Fruit fly (Drosophila melanogaster) whole organism, embryonic: ENCODE results near the gene Rpn2.

Experiments used
- B-H1 ChIP-seq: fragments of 200-800 bp; sonication (Bioruptor generic); IDR thresholded peaks from 3 replicates; pipeline ENCODE4 v1.3.6; 2022; ENCODE audit warnings: missing biosample characterization, missing genetic modification characterization
- CG10959 ChIP-seq: fragments of 200-800 bp; sonication (Bioruptor generic); IDR thresholded peaks from 2 replicates; pipeline ENCODE4 v1.3.6; 2022; ENCODE audit warnings: missing biosample characterization, missing genetic modification characterization
- CG11456 ChIP-seq: fragments of 200-800 bp; sonication (Bioruptor generic); IDR thresholded peaks from 3 replicates; pipeline ENCODE4 v1.3.6; 2022; ENCODE audit warnings: missing biosample characterization, missing genetic modification characterization
- CG14860 ChIP-seq: fragments of 200-800 bp; sonication (Bioruptor generic); IDR thresholded peaks from 3 replicates; pipeline ENCODE4 v1.3.6; 2022; ENCODE audit warnings: missing biosample characterization, missing genetic modification characterization; ENCODE audit not compliant: partially characterized antibody
- CG15601 ChIP-seq: fragments of 200-800 bp; sonication (Bioruptor generic); optimal IDR thresholded peaks from 3 replicates; lab custom pipeline; 2019; ENCODE audit warnings: missing biosample characterization, mild to moderate bottlenecking, missing genetic modification characterization, moderate library complexity
- CG17328 ChIP-seq: fragments of 200-800 bp; sonication (Bioruptor generic); IDR thresholded peaks from 2 replicates; pipeline ENCODE4 v1.3.6; 2022; ENCODE audit warnings: missing biosample characterization, missing genetic modification characterization
- CG17912 ChIP-seq: fragments of 200-800 bp; sonication (Bioruptor generic); optimal IDR thresholded peaks from 2 replicates; lab custom pipeline; 2018; ENCODE audit warnings: missing biosample characterization, mild to moderate bottlenecking, missing genetic modification characterization
- CG1792 ChIP-seq: fragments of 200-800 bp; sonication (Bioruptor generic); optimal IDR thresholded peaks from 2 replicates; lab custom pipeline; 2016; ENCODE audit warnings: missing biosample characterization, missing genetic modification characterization
- CG34224 ChIP-seq: fragments of 200-800 bp; sonication (Bioruptor generic); IDR thresholded peaks from 3 replicates; pipeline ENCODE4 v1.3.6; 2022; ENCODE audit warnings: missing biosample characterization, missing genetic modification characterization; ENCODE audit not compliant: partially characterized antibody
- CG34422 ChIP-seq: fragments of 200-800 bp; sonication (Bioruptor generic); IDR thresholded peaks from 3 replicates; pipeline ENCODE4 v1.3.6; 2022; ENCODE audit warnings: missing biosample characterization, missing genetic modification characterization
- CG7786 ChIP-seq: fragments of 200-800 bp; sonication (Bioruptor generic); optimal IDR thresholded peaks from 2 replicates; lab custom pipeline; 2016; ENCODE audit warnings: missing biosample characterization, missing genetic modification characterization
- CG7839 ChIP-seq: fragments of 200-800 bp; sonication (Bioruptor generic); optimal IDR thresholded peaks from 3 replicates; lab custom pipeline; 2018; ENCODE audit warnings: missing biosample characterization, mild to moderate bottlenecking, missing genetic modification characterization, moderate library complexity
- CG8290 ChIP-seq, 3 experiments: fragments of 200-800 bp; sonication (Bioruptor generic); optimal IDR thresholded peaks; 2 replicates each; lab custom pipeline; 2016 to 2019; ENCODE audit warnings: missing biosample characterization in 3 of 3, missing genetic modification characterization in 3 of 3, mild to moderate bottlenecking in 2 of 3, moderate library complexity in 1 of 3
- CG9727 ChIP-seq: fragments of 200-800 bp; sonication (Bioruptor generic); optimal IDR thresholded peaks from 3 replicates; lab custom pipeline; 2017; ENCODE audit warnings: missing biosample characterization, mild to moderate bottlenecking, missing genetic modification characterization
- Dll ChIP-seq: fragments of 200-800 bp; sonication (Bioruptor generic); IDR thresholded peaks from 4 replicates; pipeline ENCODE4 v1.3.6; 2022; ENCODE audit warnings: missing biosample characterization, missing genetic modification characterization; ENCODE audit not compliant: partially characterized antibody
- Dp ChIP-seq: fragments of 200-800 bp; sonication (Bioruptor generic); optimal IDR thresholded peaks from 2 replicates; lab custom pipeline; 2018; ENCODE audit warnings: missing biosample characterization, mild to moderate bottlenecking, missing genetic modification characterization, moderate library complexity
- Dref ChIP-seq: fragments of 200-800 bp; sonication (Bioruptor generic); IDR thresholded peaks from 2 replicates; pipeline ENCODE4 v1.3.6; 2022; ENCODE audit warnings: missing biosample characterization, missing genetic modification characterization
- Ets65A ChIP-seq: fragments of 200-800 bp; sonication (Bioruptor generic); peaks from one replicate; lab custom pipeline; 2016; ENCODE audit warnings: missing biosample characterization, missing genetic modification characterization
- Gsc ChIP-seq: fragments of 200-800 bp; sonication (Bioruptor generic); IDR thresholded peaks from 2 replicates; pipeline ENCODE4 v1.3.6; 2022; ENCODE audit warnings: missing biosample characterization, missing genetic modification characterization
- HLH4C ChIP-seq: fragments of 200-800 bp; sonication (Bioruptor generic); IDR thresholded peaks from 3 replicates; pipeline ENCODE4 v1.3.6; 2022; ENCODE audit warnings: missing biosample characterization, missing genetic modification characterization; ENCODE audit not compliant: partially characterized antibody
- HLHmδ ChIP-seq: fragments of 200-800 bp; sonication (Bioruptor generic); optimal IDR thresholded peaks from 2 replicates; lab custom pipeline; 2018; ENCODE audit warnings: missing biosample characterization, mild to moderate bottlenecking, missing genetic modification characterization, moderate library complexity
- MBD-R2 ChIP-seq: fragments of 200-800 bp; sonication (Bioruptor generic); IDR thresholded peaks from 2 replicates; pipeline ENCODE4 v1.3.6; 2022; ENCODE audit warnings: missing biosample characterization, missing genetic modification characterization
- MESR4 ChIP-seq: fragments of 200-800 bp; sonication (Bioruptor generic); optimal IDR thresholded peaks from 2 replicates; lab custom pipeline; 2018; ENCODE audit warnings: missing biosample characterization, mild to moderate bottlenecking, missing genetic modification characterization, moderate library complexity
- Med ChIP-seq: fragments of 200-800 bp; sonication (Bioruptor generic); peaks from one replicate; lab custom pipeline; 2016; ENCODE audit warnings: missing biosample characterization, missing genetic modification characterization, mild to moderate bottlenecking, inconsistent platforms, moderate library complexity
- Myb ChIP-seq: fragments of 200-800 bp; sonication (Bioruptor generic); optimal IDR thresholded peaks from 2 replicates; lab custom pipeline; 2016; ENCODE audit warnings: missing biosample characterization, missing genetic modification characterization
- PHDP ChIP-seq: fragments of 200-800 bp; sonication (Bioruptor generic); optimal IDR thresholded peaks from 3 replicates; lab custom pipeline; 2018; ENCODE audit warnings: missing biosample characterization, mild to moderate bottlenecking, missing genetic modification characterization, moderate library complexity
- Scr ChIP-seq: fragments of 200-800 bp; sonication (Bioruptor generic); IDR thresholded peaks from 2 replicates; pipeline ENCODE4 v1.3.6; 2022; ENCODE audit warnings: missing biosample characterization, missing genetic modification characterization; ENCODE audit not compliant: partially characterized antibody
- Six4 ChIP-seq: fragments of 200-800 bp; sonication (Bioruptor generic); optimal IDR thresholded peaks from 2 replicates; lab custom pipeline; 2016; ENCODE audit warnings: missing biosample characterization, missing genetic modification characterization
- Xbp1 ChIP-seq: fragments of 200-800 bp; sonication (Bioruptor generic); optimal IDR thresholded peaks from 3 replicates; lab custom pipeline; 2016; ENCODE audit warnings: missing biosample characterization, mild to moderate bottlenecking, missing genetic modification characterization
- ara ChIP-seq: fragments of 200-800 bp; sonication (Bioruptor generic); IDR thresholded peaks from 2 replicates; pipeline ENCODE4 v1.3.6; 2022; ENCODE audit warnings: missing biosample characterization, missing genetic modification characterization
- ash1 ChIP-seq: fragments of 200-800 bp; sonication (Bioruptor generic); optimal IDR thresholded peaks from 2 replicates; lab custom pipeline; 2018; ENCODE audit warnings: missing biosample characterization, mild to moderate bottlenecking, missing genetic modification characterization
- btn ChIP-seq: fragments of 200-800 bp; sonication (Bioruptor generic); optimal IDR thresholded peaks from 2 replicates; lab custom pipeline; 2016; ENCODE audit warnings: missing biosample characterization, missing genetic modification characterization
- crol ChIP-seq: fragments of 200-800 bp; sonication (Bioruptor generic); IDR thresholded peaks from 2 replicates; pipeline ENCODE4 v1.3.6; 2022; ENCODE audit warnings: missing biosample characterization, missing genetic modification characterization
- crp ChIP-seq, 2 experiments: fragments of 200-800 bp; sonication (Bioruptor generic); optimal IDR thresholded peaks; 2 replicates in 1 of 2; 3 replicates in 1 of 2; lab custom pipeline; 2017; ENCODE audit warnings: missing biosample characterization in 2 of 2, missing genetic modification characterization in 2 of 2, mild to moderate bottlenecking in 1 of 2, moderate library complexity in 1 of 2
- exex ChIP-seq: fragments of 200-800 bp; sonication (Bioruptor generic); optimal IDR thresholded peaks from 4 replicates; lab custom pipeline; 2018; ENCODE audit warnings: missing biosample characterization, mild to moderate bottlenecking, missing genetic modification characterization, moderate library complexity
- hb ChIP-seq: fragments of 200-800 bp; sonication (Bioruptor generic); IDR thresholded peaks from 3 replicates; pipeline ENCODE4 v1.3.6; 2022; ENCODE audit warnings: missing biosample characterization, missing genetic modification characterization; ENCODE audit not compliant: partially characterized antibody
- nom ChIP-seq: fragments of 200-800 bp; sonication (Bioruptor generic); optimal IDR thresholded peaks from 2 replicates; lab custom pipeline; 2017; ENCODE audit warnings: missing biosample characterization, missing genetic modification characterization, mild to moderate bottlenecking, moderate library complexity, missing genetic modification reagents
- scrt ChIP-seq: fragments of 200-800 bp; sonication (Bioruptor generic); optimal IDR thresholded peaks from 2 replicates; lab custom pipeline; 2018; ENCODE audit warnings: missing biosample characterization, mild to moderate bottlenecking, missing genetic modification characterization, moderate library complexity
- sens ChIP-seq: fragments of 200-800 bp; sonication (Bioruptor generic); peaks from one replicate; lab custom pipeline; 2016; ENCODE audit warnings: missing biosample characterization, missing genetic modification characterization
- shn ChIP-seq: fragments of 200-800 bp; sonication (Bioruptor generic); optimal IDR thresholded peaks from 3 replicates; lab custom pipeline; 2016; ENCODE audit warnings: missing biosample characterization, missing genetic modification characterization
- sqz ChIP-seq: fragments of 200-800 bp; sonication (Bioruptor generic); optimal IDR thresholded peaks from 3 replicates; lab custom pipeline; 2018; ENCODE audit warnings: missing biosample characterization, mild to moderate bottlenecking, missing genetic modification characterization
- sr ChIP-seq: fragments of 200-800 bp; sonication (Bioruptor generic); IDR thresholded peaks from 3 replicates; pipeline ENCODE4 v1.3.6; 2022; ENCODE audit warnings: missing biosample characterization, missing genetic modification characterization
- unc-4 ChIP-seq: fragments of 200-800 bp; sonication (Bioruptor generic); IDR thresholded peaks from 2 replicates; pipeline ENCODE4 v1.3.6; 2022; ENCODE audit warnings: missing biosample characterization, missing genetic modification characterization; ENCODE audit not compliant: partially characterized antibody
- yki ChIP-seq: fragments of >200 bp; optimal IDR thresholded peaks from 3 replicates; lab custom pipeline; 2018

Gene Rpn2

dm6 chr3R:29138961-29139527, 14.3 kb upstream of the Rpn2 start (continued):
- no peak for TF ChIP-seq CG15601 (tag; lab: Kevin White, UChicago)
- no peak for TF ChIP-seq ash1 (GFP tag; lab: Kevin White, UChicago)
- no peak for TF ChIP-seq hb (GFP tag; lab: Robert Waterston, UW)
- no peak for TF ChIP-seq btn (GFP tag; lab: Kevin White, UChicago)
- no peak for TF ChIP-seq CG7839 (tag; lab: Kevin White, UChicago)
- peak; percentile 19 for TF ChIP-seq Xbp1
- no peak for TF ChIP-seq B-H1 (GFP tag; lab: Robert Waterston, UW)
- peak; percentile 90 for TF ChIP-seq Ets65A (GFP tag; lab: Kevin White, UChicago)
- TF ChIP-seq exex (tag; lab: Kevin White, UChicago): no peak
- no peak for TF ChIP-seq CG17912 (GFP tag; lab: Kevin White, UChicago)
- no peak for TF ChIP-seq Six4 (GFP tag; lab: Kevin White, UChicago)
- TF ChIP-seq yki (lab: Kevin White, UChicago): no peak
- TF ChIP-seq ara (GFP tag; lab: Robert Waterston, UW): no peak
- no peak for TF ChIP-seq shn (GFP tag; lab: Kevin White, UChicago)
- TF ChIP-seq HLHmδ (GFP tag; lab: Kevin White, UChicago): no peak
- TF ChIP-seq Gsc (GFP tag; lab: Robert Waterston, UW): no peak
- no peak for TF ChIP-seq CG11456 (GFP tag; lab: Robert Waterston, UW)
- no peak for TF ChIP-seq sqz
- no peak for TF ChIP-seq PHDP (tag; lab: Kevin White, UChicago)

DNA sequence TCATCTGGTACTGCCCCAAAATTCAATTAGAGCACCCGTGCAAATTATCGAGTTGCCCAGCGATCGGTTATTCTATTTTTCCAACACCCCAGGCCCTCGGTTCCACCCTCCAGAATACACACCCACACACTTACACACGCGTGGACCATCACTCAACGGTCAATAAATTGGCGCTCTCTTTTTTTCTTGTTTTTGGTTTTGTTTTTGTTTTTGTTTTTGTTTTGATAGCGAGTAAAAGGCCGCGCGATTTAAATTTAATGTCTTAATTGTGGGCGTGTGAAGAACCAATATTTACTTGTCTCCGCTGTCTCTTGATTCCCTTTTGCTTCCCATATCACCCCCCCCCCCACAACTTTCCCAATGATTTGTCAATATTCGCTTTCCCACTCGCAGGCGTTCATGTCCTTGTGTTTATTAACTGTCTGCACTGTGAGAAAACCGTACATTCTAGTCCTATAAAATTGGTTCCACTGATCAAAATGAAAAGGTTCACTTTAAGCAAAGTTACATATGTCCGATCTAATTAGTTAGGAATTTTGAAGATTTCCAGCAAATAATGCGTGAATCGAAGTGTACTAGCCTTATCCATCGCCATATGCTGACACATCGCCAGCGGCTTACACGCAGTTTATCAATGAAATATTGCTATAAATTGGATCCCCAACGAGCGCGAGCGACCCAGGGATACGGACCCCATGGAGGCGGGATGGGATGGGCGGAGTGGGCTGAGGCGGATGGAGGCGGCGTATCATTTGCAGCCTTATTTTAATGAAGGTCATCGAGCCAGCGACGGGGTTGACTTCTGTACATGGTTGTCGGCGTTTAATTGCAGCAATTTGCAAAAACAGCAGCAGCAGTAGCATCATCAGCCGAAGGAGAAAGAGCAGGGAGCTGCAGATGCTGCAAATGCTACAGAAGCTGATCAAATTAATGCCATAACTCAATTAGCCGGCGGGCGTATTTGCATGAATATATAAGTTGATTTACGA, 13.3 kb upstream of the Rpn2 start:
- TF ChIP-seq nom (peak; percentile 51), Med (GFP tag; lab: Kevin White, UChicago) (peak; percentile 13), crol (GFP tag; lab: Robert Waterston, UW) (peak; percentile 20; the same call in 1 of the 2 replicates), Ets65A (GFP tag; lab: Kevin White, UChicago) (peak; percentile 63), sr (GFP tag; lab: Robert Waterston, UW) (peak; percentile 74; the same call in 2 of the 3 replicates), CG10959 (GFP tag; lab: Robert Waterston, UW) (no peak), CG17328 (GFP tag; lab: Robert Waterston, UW) (no peak)

DNA sequence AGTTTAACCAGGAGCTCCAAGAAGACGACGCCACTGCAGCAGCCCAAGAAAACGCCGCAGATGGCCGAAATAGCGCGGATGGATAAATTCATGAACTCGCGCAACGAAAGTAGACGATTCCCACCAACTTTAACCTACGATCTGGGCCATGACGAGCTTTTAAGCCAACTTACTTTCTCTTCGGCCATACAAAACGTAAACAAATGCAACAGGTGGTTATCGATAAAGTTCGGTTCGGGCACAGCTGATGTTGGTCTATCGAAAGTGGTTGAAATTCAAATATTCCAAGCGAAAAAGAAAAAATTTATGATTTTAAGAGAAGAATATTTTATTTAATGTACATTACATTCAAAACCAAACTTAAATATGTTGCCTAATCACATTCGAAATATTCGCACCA, 6.6 kb upstream of the Rpn2 start, which contains the start of gene CG14511:
Gene CG14511, minus strand, starts transcription at position 184 of the 400 bp plus-strand sequence.
- peak; percentile 41; the same call in 1 of the 2 replicates for TF ChIP-seq Scr (GFP tag; lab: Robert Waterston, UW)
- TF ChIP-seq Dll (GFP tag; lab: Robert Waterston, UW): peak; percentile 45; the same call in 1 of the 4 replicates
- peak; percentile 65 for TF ChIP-seq Dp (GFP tag; lab: Kevin White, UChicago)
- peak; percentile 32; the same call in 1 of the 3 replicates for TF ChIP-seq CG34422
- TF ChIP-seq scrt (GFP tag; lab: Kevin White, UChicago): peak; percentile 83
- 0 out of 2 replicates have a peak, but pooled peaks have one; percentile 28 for TF ChIP-seq unc-4
- peak in 1 of 2 experiments; percentile 81 for TF ChIP-seq crp (GFP tag; optimal IDR thresholded peaks at IDR 0.05; lab: Kevin White, UChicago)
- TF ChIP-seq Myb (GFP tag; lab: Kevin White, UChicago): peak; percentile 55
- no peak for TF ChIP-seq CG8290 (GFP tag; optimal IDR thresholded peaks at IDR 0.05; lab: Kevin White, UChicago)
- no peak for TF ChIP-seq CG8290 (tag; optimal IDR thresholded peaks at IDR 0.05; lab: Kevin White, UChicago)
- TF ChIP-seq Dref (GFP tag; lab: Robert Waterston, UW): peak; percentile 62
- peak; percentile 66 for TF ChIP-seq MBD-R2
- no peak for TF ChIP-seq CG9727 (GFP tag; lab: Kevin White, UChicago)
- peak; percentile 61 for TF ChIP-seq CG34224 (GFP tag; lab: Robert Waterston, UW)
- TF ChIP-seq sens (GFP tag; lab: Kevin White, UChicago): no peak
- TF ChIP-seq MESR4 (GFP tag; lab: Kevin White, UChicago): peak; percentile 0
- no peak for TF ChIP-seq CG7786 (GFP tag; lab: Kevin White, UChicago)
- TF ChIP-seq CG1792 (GFP tag; lab: Kevin White, UChicago): no peak
- 0 out of 3 replicates have a peak, but pooled peaks have one; percentile 18 for TF ChIP-seq CG14860
- peak; percentile 58; the same call in 1 of the 3 replicates for TF ChIP-seq HLH4C (GFP tag; lab: Robert Waterston, UW)
